Worm (Caenorhabditis elegans) whole organism, L4 larva: ENCODE results near the gene eff-1.

Experiments used
- T26A8.4 ChIP-seq: fragments of 200-800 bp; sonication (Bioruptor generic); IDR thresholded peaks from 2 replicates; pipeline ENCODE4 v1.3.6; 2022; ENCODE audit warnings: missing genetic modification characterization, missing compliant biosample characterization
- dve-1 ChIP-seq: sonication (generic microtip); optimal IDR thresholded peaks from 2 replicates; lab custom pipeline; 2017; ENCODE audit warnings: antibody characterized with exemption, mild to moderate bottlenecking, missing genetic modification characterization, missing compliant biosample characterization; ENCODE audit not compliant: insufficient read depth
- nhr-11 ChIP-seq: fragments of 150-350 bp; optimal IDR thresholded peaks from 2 replicates; lab custom pipeline; 2014; ENCODE audit warnings: missing biosample characterization, missing genetic modification characterization
- nhr-111 ChIP-seq: fragments of 200-800 bp; sonication (Bioruptor generic); optimal IDR thresholded peaks from 2 replicates; lab custom pipeline; 2018; ENCODE audit warnings: mild to moderate bottlenecking, missing genetic modification characterization, missing compliant biosample characterization
- nhr-237 ChIP-seq: sonication (generic microtip); optimal IDR thresholded peaks from 2 replicates; lab custom pipeline; 2017; ENCODE audit warnings: missing biosample characterization, missing genetic modification characterization
- tra-1 ChIP-seq: fragments of 200-800 bp; sonication (Bioruptor generic); IDR thresholded peaks from 2 replicates; pipeline ENCODE4 v1.3.6; 2022; ENCODE audit warnings: missing genetic modification reagents, missing genetic modification characterization, missing compliant biosample characterization
- zag-1 ChIP-seq: fragments of 150-350 bp; optimal IDR thresholded peaks from 2 replicates; lab custom pipeline; 2014; ENCODE audit warnings: missing biosample characterization, missing genetic modification characterization

ce11 chrII:8345613-8346012 is 871 bp upstream of the eff-1 start:
- TF ChIP-seq nhr-237 (tag; lab: Kevin White, UChicago) (no peak), tra-1 (no peak), zag-1 (no peak), nhr-111 (GFP tag; lab: Kevin White, UChicago) (no peak), T26A8.4 (GFP tag; lab: Robert Waterston, UW) (no peak), dve-1 (tag; lab: Kevin White, UChicago) (no peak), nhr-11 (tag; lab: Kevin White, UChicago) (no peak)
